Fruit fly (Drosophila melanogaster): ENCODE measurements around the gene Lip4.

Lip4 gene

DNA sequence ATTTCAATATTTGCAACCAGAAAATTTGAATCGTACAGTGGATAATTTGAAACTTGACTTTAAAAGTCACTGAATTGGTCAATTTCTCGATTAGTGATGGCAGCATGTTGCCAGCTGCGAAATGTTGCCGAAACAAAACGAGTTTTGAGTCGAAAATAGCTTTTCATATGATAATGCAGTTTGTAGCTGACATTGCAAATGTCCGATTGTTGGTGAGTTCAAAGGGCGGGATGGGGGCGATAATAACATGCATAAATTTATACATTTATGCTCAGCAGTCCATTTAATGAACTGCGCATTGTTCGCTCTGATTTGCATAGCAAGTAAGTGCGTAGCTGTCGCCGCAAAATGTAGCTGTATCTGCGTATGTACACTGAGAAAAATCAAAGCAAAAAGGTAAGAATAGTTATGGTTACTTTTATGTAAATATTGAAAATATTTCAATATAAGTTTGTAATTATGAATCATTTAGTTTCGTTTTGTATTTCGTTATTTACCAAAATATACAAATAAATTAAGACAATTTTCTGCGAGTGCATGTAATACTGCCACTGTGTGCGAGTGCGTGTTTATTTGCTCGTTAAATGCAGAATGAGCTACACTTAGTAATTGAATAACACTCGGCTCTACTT is at the start of gene Lip4 (continued):
- peak; percentile 85 for TF ChIP-seq row (GFP tag; IDR thresholded peaks at IDR 0.05)
- TF ChIP-seq fd3F (GFP tag; optimal IDR thresholded peaks at IDR 0.05): peak; percentile 79
- TF ChIP-seq CG11247 (GFP tag; IDR thresholded peaks at IDR 0.05): no peak; the same call in 1 of the 2 replicates
- peak; percentile 76; the same call in 2 of the 4 replicates for TF ChIP-seq chinmo (GFP tag; IDR thresholded peaks at IDR 0.05; ENCODE audit: partially characterized antibody)
- peak; percentile 69 for TF ChIP-seq CG5953 (GFP tag; IDR thresholded peaks at IDR 0.05)
- peak; percentile 2 to 89 for TF ChIP-seq Hr51 (GFP tag; optimal IDR thresholded peaks at IDR 0.05)
- 0 out of 3 replicates have a peak, but pooled peaks have one; percentile 30 for TF ChIP-seq CG7357 (GFP tag; IDR thresholded peaks at IDR 0.05)
- TF ChIP-seq CG6689 (GFP tag; IDR thresholded peaks at IDR 0.05): peak; percentile 78
- no peak for TF ChIP-seq kni (GFP tag; optimal IDR thresholded peaks at IDR 0.05)
- TF ChIP-seq luna (GFP tag; optimal IDR thresholded peaks at IDR 0.05): no peak
- peak; percentile 22 for TF ChIP-seq NC2β (GFP tag; optimal IDR thresholded peaks at IDR 0.05)
- TF ChIP-seq Tbp (GFP tag; optimal IDR thresholded peaks at IDR 0.05): no peak
- no peak for TF ChIP-seq Hr39 (optimal IDR thresholded peaks at IDR 0.05)
- TF ChIP-seq HHEX (GFP tag; optimal IDR thresholded peaks at IDR 0.05): peak; percentile 76
- no peak for TF ChIP-seq Dp (GFP tag; optimal IDR thresholded peaks at IDR 0.05)
- peak; percentile 75 for TF ChIP-seq CG12769 (tag; optimal IDR thresholded peaks at IDR 0.05)
- TF ChIP-seq CG12071 (GFP tag; optimal IDR thresholded peaks at IDR 0.05): peak; percentile 64
- TF ChIP-seq CG10565 (GFP tag; optimal IDR thresholded peaks at IDR 0.05): no peak
- TF ChIP-seq dan (GFP tag; IDR thresholded peaks at IDR 0.05): no peak
- TF ChIP-seq ro (GFP tag; IDR thresholded peaks at IDR 0.05): peak; percentile 38; the same call in 1 of the 2 replicates
- TF ChIP-seq dm (GFP tag; optimal IDR thresholded peaks at IDR 0.05): no peak
- peak; percentile 74 for TF ChIP-seq lilli (GFP tag; optimal IDR thresholded peaks at IDR 0.05)
- TF ChIP-seq sr (GFP tag; IDR thresholded peaks at IDR 0.05): no peak
- TF ChIP-seq CG9215 (GFP tag; IDR thresholded peaks at IDR 0.05): no peak; the same call in 1 of the 2 replicates
- peak; percentile 41; the same call in 1 of the 2 replicates for TF ChIP-seq CG4360 (GFP tag; IDR thresholded peaks at IDR 0.05)
- no peak for TF ChIP-seq sim (GFP tag; IDR thresholded peaks at IDR 0.05)
- peak; percentile 81 for TF ChIP-seq CG32532 (GFP tag; IDR thresholded peaks at IDR 0.05)
- peak; percentile 71 for TF ChIP-seq tap (tag; optimal IDR thresholded peaks at IDR 0.05)
- TF ChIP-seq CG2678 (tag; optimal IDR thresholded peaks at IDR 0.05): peak; percentile 86
- TF ChIP-seq CG15479 (GFP tag; optimal IDR thresholded peaks at IDR 0.05): peak; percentile 50
- peak; percentile 29 for TF ChIP-seq CG8281 (tag; optimal IDR thresholded peaks at IDR 0.05)
- no peak for TF ChIP-seq Neu2 (GFP tag; optimal IDR thresholded peaks at IDR 0.05; ENCODE audit: borderline replicate concordance)
- TF ChIP-seq CG6175 (GFP tag; IDR thresholded peaks at IDR 0.05): no peak; the same call in 2 of the 3 replicates
- TF ChIP-seq lbe (GFP tag; optimal IDR thresholded peaks at IDR 0.05): no peak
- TF ChIP-seq CG34422 (GFP tag; IDR thresholded peaks at IDR 0.05): peak; percentile 69; the same call in 2 of the 3 replicates
- TF ChIP-seq insv (GFP tag; optimal IDR thresholded peaks at IDR 0.05): no peak
- peak; percentile 8 for TF ChIP-seq en (GFP tag; optimal IDR thresholded peaks at IDR 0.05)

DNA sequence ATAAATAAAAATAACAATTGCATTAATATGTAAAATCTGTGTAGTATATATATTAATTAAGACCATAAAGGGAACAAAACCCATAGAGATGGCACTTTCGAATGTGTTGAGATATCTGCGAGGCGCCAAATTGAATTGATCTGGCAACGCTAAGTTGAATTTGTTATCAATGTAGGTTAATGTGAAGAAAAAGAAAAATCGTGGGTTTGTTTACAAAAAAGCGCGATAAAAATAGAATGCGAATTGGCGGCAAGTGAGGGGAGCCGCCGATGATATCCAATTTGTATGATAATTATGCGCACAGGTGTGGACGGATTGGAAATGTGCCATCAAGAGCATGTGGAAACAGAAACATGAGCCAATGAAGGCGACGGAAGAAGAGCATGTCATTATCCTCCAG is 47.5 kb upstream of the Lip4 start:
- TF ChIP-seq Dref (GFP tag; IDR thresholded peaks at IDR 0.05): peak; percentile 55
- TF ChIP-seq crc (GFP tag; optimal IDR thresholded peaks at IDR 0.05): no peak
- no peak for TF ChIP-seq CG4617 (GFP tag; optimal IDR thresholded peaks at IDR 0.05; ENCODE audit: borderline replicate concordance)
- TF ChIP-seq Opbp (GFP tag; IDR thresholded peaks at IDR 0.05; ENCODE audit: partially characterized antibody): peak; percentile 23; the same call in 1 of the 3 replicates
- no peak for TF ChIP-seq maf-S (GFP tag; optimal IDR thresholded peaks at IDR 0.05)
- TF ChIP-seq CG12071 (GFP tag; optimal IDR thresholded peaks at IDR 0.05): no peak
- TF ChIP-seq sisA (GFP tag; IDR thresholded peaks at IDR 0.05): no peak
- TF ChIP-seq CG3726 (GFP tag; IDR thresholded peaks at IDR 0.05): no peak
- TF ChIP-seq Sry-δ (GFP tag; optimal IDR thresholded peaks at IDR 0.05): peak; percentile 80
- no peak for TF ChIP-seq B-H2 (GFP tag; optimal IDR thresholded peaks at IDR 0.05)
- no peak for TF ChIP-seq CG6854 (GFP tag; optimal IDR thresholded peaks at IDR 0.05)
- TF ChIP-seq ind (GFP tag; optimal IDR thresholded peaks at IDR 0.05): no peak
- no peak for TF ChIP-seq onecut (GFP tag; IDR thresholded peaks at IDR 0.05)
- no peak for TF ChIP-seq kay (GFP tag; optimal IDR thresholded peaks at IDR 0.05)
- TF ChIP-seq gsb-n (tag; optimal IDR thresholded peaks at IDR 0.05): no peak
- no peak for TF ChIP-seq dysf (GFP tag; IDR thresholded peaks at IDR 0.05)
- no peak for TF ChIP-seq eve (GFP tag; optimal IDR thresholded peaks at IDR 0.05)
